Worm (Caenorhabditis elegans) whole organism, dauer: Measurements from ENCODE around the gene T26C12.2.

Source experiments
- unc-62 ChIP-seq: sonication (generic microtip); optimal IDR thresholded peaks from 2 replicates; lab custom pipeline; 2017; ENCODE audit warnings: missing biosample characterization, missing genetic modification reagents, missing genetic modification characterization

T26C12.2 gene

ce11 chrIV:3233429-3233885 lies 32.1 kb downstream of the T26C12.2 start:
- no peak for TF ChIP-seq unc-62

DNA sequence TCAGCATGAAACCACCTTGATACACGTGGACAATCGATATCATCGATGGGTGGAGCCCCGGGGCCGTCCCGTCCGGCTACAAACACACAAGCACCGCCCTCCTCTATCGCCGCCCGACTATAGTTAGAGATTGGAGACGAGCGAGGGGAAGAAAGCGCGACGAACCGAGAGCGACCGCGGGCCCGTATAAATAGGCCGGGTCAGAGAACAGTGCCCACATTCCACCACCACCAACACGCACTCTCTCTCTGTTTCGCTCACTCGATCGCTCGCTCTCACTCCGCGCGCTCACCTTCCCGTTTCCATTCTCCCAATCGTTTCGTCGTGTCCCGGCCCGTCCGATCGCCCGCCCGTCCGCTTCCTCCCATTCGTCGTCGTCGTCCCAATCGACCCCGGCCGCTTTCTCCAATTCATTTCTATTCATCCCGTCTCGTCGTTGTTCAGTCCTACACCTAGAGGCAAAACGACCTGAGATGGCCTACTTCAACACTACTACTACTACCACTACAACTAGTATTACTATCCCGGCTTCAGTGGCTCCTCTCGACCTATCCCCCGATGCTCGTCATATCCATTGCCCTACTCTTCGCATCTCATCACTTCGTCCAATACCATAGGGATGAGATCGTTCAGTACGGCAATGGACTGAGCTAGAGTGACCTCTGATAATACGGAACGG lies 32.7 kb downstream of the T26C12.2 start:
- no peak for TF ChIP-seq unc-62

DNA sequence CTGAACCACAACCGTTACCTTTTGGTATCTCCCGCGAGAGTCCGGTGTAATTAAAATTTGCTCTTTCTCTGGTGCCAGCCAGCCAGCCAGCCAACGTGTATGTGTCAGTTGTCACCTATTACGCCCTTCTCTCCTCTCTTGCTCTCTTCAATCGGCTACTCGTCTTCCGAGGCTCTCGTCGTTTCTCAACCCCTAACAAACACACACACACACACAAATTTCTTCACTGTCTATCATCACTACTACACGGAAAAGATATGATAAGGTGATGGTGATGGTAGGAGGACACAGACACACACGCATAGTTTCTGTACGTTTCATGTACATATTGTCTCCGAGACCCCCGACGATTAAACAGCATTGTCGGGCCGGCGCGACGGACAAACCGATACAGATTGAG lies 33.9 kb downstream of the T26C12.2 start:
- TF ChIP-seq unc-62 = no peak

- no peak for TF ChIP-seq unc-62
Observed at ce11 chrIV:3227549-3228139, 37.9 kb downstream of the T26C12.2 start.

ce11 chrIV:3222140-3222539 lies 43.4 kb downstream of the T26C12.2 start, which contains the start of gene Y67D8A.2:
Gene Y67D8A.2, plus strand, starts transcription at chrIV:3222440.
- no peak for TF ChIP-seq unc-62

DNA sequence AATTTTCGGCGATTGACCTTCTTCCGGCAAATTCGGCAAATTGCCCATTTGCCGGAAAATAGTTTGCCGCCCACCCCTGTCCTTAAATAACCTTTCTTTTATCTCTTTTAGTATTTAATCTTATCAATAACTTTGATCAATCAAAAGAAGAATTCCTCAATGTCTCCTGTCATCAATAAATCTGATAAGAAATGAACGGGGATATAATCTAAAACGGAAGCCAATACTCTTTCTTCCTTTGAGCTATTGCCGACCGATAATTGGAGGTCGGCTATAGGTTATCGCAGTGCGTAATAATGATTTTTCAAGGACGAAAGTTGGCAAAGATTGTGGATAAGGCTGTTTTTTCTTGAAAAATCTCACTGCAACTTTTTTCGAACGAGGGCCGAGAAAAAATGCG lies 44.4 kb downstream of the T26C12.2 start:
- no peak for TF ChIP-seq unc-62
